Fruit fly (Drosophila melanogaster) ovary, adult (tissue): ENCODE data around the gene lsn.

Experiments used
- CG17801 ChIP-seq: fragments of 200-800 bp; optimal IDR thresholded peaks from 2 replicates; lab custom pipeline; 2019; ENCODE audit warnings: missing biosample characterization, mild to moderate bottlenecking, missing genetic modification characterization, moderate library complexity; ENCODE audit not compliant: partially characterized antibody

The lsn gene

DNA sequence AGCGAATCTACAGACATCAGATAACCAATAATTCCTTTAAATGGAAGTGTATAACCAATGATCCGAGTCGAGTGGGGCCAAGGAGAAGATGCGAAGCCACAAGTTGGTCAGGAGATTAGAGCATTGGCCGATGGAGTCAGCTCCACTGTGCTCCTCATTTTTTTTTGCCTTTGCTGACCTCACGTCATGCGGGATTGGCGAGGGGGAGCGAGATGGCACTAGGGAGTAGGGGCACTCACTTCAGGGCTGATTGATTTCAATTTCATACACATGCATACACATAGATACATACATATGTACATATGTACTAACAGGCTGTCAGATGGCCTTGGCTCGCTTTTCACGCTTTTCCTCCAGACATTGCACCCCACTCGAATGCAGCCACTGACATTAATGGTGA lies 16.7 kb upstream of the lsn start:
- TF ChIP-seq CG17801 (GFP tag; lab: Kevin White, UChicago) = no peak

DNA sequence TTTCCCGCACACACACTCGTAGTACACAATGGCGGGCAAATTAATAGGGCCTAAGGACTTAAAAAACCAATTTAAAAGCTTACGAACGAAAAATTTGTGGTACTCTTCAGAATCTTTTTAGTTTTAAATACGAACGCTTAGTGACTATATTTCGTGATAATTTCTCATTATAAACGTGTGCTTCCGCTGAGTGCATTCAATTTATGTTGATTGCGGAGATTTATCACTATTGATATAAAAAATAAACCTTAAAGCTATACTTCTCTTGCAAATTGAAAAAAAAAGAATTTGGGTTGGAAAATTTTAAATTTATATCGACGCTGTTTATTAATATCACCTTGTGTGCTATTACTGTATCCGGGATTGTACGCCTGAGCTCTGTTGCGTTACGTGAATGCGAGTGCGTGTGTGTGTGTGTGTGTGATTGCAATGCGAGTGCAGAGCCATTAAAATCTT lies 16.0 kb upstream of the lsn start:
- peak; percentile 94 for TF ChIP-seq CG17801 (GFP tag; lab: Kevin White, UChicago)

DNA sequence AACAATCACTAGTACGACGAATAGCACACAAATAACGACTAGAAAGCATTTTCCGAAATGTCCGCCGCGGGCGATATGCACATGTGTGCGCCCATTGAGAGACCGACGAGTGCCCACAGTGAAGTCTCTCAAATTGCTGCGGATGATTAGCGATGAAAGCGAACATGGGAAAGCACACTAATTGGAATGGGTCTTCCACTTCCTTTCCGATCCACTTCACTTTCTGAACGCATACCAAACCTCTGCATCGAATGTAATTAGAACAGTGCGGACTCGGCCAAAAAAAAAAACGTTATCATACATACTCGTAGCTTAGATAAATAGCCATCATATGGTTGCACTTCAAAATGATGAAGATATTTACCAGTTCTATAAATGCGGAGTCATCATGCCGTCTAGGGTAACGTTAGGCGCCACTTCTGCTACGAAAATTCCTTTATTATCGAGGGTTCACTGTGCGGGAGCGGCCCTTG lies 14.9 kb upstream of the lsn start:
- no peak for TF ChIP-seq CG17801 (GFP tag; lab: Kevin White, UChicago)

DNA sequence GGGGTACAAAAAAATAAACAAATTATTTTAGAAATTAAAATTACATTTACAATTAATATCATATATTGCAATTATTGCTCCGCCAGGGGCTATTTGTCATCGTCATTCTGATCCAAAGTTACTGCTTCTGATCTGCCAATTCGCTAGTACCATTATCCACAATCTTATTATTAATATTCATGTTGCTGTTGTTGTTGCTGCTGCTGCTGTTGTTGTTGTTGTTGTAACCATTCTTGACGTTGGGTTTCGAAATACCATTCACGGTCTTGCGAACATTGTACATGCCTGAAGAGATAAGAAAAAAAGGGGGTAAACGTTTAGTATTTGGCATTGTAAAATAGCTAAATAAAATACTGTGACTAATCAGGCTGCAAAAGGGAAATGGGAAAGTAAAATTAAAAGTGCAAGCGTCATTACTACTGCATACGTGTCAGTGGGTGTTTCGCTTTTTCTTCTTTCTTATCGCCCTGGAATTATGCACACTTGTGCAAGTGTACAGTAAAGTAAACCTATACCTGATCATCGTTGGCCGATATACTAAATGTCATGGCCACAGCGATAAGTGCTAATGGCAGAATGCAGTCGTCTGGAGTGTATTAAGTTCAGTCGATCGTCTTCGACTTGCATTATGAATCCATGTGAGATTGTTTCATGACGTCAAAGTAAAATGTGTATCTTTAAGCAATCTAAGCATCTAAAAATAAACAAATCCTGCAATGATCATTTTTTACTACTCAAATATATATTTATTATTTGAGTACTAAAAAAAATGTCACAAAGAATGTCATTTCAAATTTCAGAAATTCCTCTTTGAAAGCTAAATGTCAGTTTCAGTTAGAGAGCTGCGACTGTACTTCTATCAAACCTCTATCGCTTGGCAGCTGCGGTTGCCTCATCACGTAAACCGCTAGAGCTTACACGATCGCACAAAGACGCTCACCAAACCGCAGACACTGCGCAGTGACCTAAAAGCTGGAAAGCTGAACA lies 13.1 kb upstream of the lsn start:
- TF ChIP-seq CG17801 (GFP tag; lab: Kevin White, UChicago) = no peak

dm6 chr3R:21852579-21853233 lies 12.3 kb upstream of the lsn start:
- peak; percentile 68 for TF ChIP-seq CG17801 (GFP tag; lab: Kevin White, UChicago)

DNA sequence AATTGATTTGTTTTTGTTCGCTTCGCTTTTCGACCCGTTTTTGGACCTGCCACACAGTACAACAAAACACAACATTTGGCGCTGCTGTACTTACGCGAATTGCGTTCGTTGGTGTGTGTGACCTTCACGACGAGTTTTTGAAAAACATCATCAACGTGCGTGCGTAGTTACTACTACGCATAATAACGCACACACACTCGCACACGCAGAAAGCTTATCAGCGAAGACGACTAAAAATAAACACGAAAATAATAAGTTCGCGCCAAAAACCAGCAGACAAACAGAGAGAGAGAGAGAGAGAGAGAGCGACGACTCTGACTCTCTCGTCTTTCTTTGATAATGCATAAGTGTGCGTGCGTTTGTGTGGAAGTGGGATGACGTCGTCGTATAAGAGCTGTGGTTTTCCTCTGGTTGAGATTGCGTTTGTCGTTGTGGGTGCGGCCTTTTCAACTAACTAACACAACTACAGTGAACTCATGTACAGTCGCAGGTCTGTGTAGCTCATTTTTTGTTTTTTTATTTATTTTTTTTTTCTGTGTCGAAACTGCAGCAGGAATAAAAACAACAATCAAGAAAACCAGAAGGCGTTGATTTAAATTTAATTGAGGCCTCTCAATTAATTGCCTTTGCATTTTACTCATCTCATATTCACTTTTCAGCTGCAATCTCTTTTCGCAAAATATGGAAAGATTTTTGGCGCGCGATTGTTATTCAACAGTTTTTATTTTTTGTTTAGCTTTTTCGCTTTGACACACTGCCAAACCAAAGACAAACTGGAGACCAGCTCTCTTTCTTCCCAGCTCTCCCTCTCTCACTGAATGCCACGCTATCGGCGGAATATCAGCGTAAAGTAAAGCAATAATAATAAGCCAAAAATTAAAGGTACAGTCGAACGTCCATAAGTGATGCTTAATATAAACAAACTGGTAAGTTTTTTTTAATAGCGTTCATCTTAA lies 11.1 kb upstream of the lsn start:
- TF ChIP-seq CG17801 (GFP tag; lab: Kevin White, UChicago) = peak; percentile 19

- TF ChIP-seq CG17801 (GFP tag; lab: Kevin White, UChicago) = no peak
These were observed 10.1 kb upstream of the lsn start for dm6 chr3R:21854574-21855468.

dm6 chr3R:21855469-21855826 lies 9.5 kb upstream of the lsn start:
- no peak for TF ChIP-seq CG17801 (GFP tag; lab: Kevin White, UChicago)

dm6 chr3R:21856098-21856872 lies 8.7 kb upstream of the lsn start, which contains the start of gene glec:
TSS of gene glec (minus strand) at chr3R:21856266.
- peak; percentile 3 for TF ChIP-seq CG17801 (GFP tag; lab: Kevin White, UChicago)

dm6 chr3R:21856873-21857243 lies 8.1 kb upstream of the lsn start:
- TF ChIP-seq CG17801 (GFP tag; lab: Kevin White, UChicago) = no peak

- no peak for TF ChIP-seq CG17801 (GFP tag; lab: Kevin White, UChicago)
These were observed 7.5 kb upstream of the lsn start for dm6 chr3R:21857509-21857908.

- no peak for TF ChIP-seq CG17801 (GFP tag; lab: Kevin White, UChicago)
These were observed 6.6 kb upstream of the lsn start for dm6 chr3R:21858290-21858875.
